Worm (Caenorhabditis elegans) whole organism, L3 larva: ENCODE measurements around the gene tcl-2.

Experiments
- ceh-82 ChIP-seq: fragments of 150-350 bp; optimal IDR thresholded peaks from 2 replicates; lab custom pipeline; 2014; ENCODE audit warnings: missing biosample characterization, missing genetic modification characterization
- ztf-4 ChIP-seq: fragments of 150-350 bp; optimal IDR thresholded peaks from 2 replicates; lab custom pipeline; 2014; ENCODE audit warnings: missing biosample characterization, missing genetic modification characterization

ce11 chrIV:132095-132494 lies 46.8 kb upstream of the tcl-2 start, which contains the start of gene daf-1:
- TF ChIP-seq ztf-4, result no peak
- no peak for TF ChIP-seq ceh-82 (tag; lab: Kevin White, UChicago)
